Fruit fly (Drosophila melanogaster) whole organism, pupa: Measurements from ENCODE around the gene S-Lap3.

Experiments used
- CG10348 ChIP-seq: fragments of 200-800 bp; sonication (Bioruptor generic); IDR thresholded peaks from 2 replicates; pipeline ENCODE4 v1.3.6; 2022; ENCODE audit warnings: missing biosample characterization, missing genetic modification characterization
- CG12605 ChIP-seq: fragments of 200-800 bp; sonication (Bioruptor generic); IDR thresholded peaks from 2 replicates; pipeline ENCODE4 v1.3.6; 2022; ENCODE audit warnings: missing biosample characterization, missing genetic modification characterization
- CG13204 ChIP-seq: fragments of 200-800 bp; sonication (Bioruptor generic); optimal IDR thresholded peaks from 2 replicates; lab custom pipeline; 2018; ENCODE audit warnings: missing biosample characterization, mild to moderate bottlenecking, missing genetic modification characterization, moderate library complexity
- CG32121 ChIP-seq: fragments of 200-800 bp; sonication (Bioruptor generic); IDR thresholded peaks from 2 replicates; pipeline ENCODE4 v1.3.6; 2022; ENCODE audit warnings: missing biosample characterization, missing genetic modification characterization
- CG34367 ChIP-seq: fragments of 200-800 bp; sonication (Bioruptor generic); optimal IDR thresholded peaks from 2 replicates; lab custom pipeline; 2018; ENCODE audit warnings: missing biosample characterization, mild to moderate bottlenecking, missing genetic modification characterization
- CG4496 ChIP-seq: fragments of 200-800 bp; sonication (Bioruptor generic); IDR thresholded peaks from 3 replicates; pipeline ENCODE4 v1.3.6; 2022; ENCODE audit warnings: missing biosample characterization, missing genetic modification characterization
- CG8159 ChIP-seq: fragments of 200-800 bp; sonication (Bioruptor generic); optimal IDR thresholded peaks from 3 replicates; lab custom pipeline; 2018; ENCODE audit warnings: missing biosample characterization, mild to moderate bottlenecking, missing genetic modification characterization, moderate library complexity
- CG8301 ChIP-seq: fragments of 200-800 bp; sonication (Bioruptor generic); optimal IDR thresholded peaks from 2 replicates; lab custom pipeline; 2018; ENCODE audit warnings: missing biosample characterization, mild to moderate bottlenecking, missing genetic modification characterization
- CG9948 ChIP-seq: fragments of 200-800 bp; sonication (Bioruptor generic); optimal IDR thresholded peaks from 2 replicates; lab custom pipeline; 2018; ENCODE audit warnings: missing biosample characterization, mild to moderate bottlenecking, missing genetic modification characterization, moderate library complexity
- D1 ChIP-seq: fragments of 200-800 bp; sonication (Bioruptor generic); optimal IDR thresholded peaks from 2 replicates; lab custom pipeline; 2018; ENCODE audit warnings: missing biosample characterization, mild to moderate bottlenecking, missing genetic modification characterization, moderate library complexity
- EcR ChIP-seq: fragments of 200-800 bp; sonication (Bioruptor generic); optimal IDR thresholded peaks from 3 replicates; lab custom pipeline; 2019; ENCODE audit warnings: missing biosample characterization, missing genetic modification characterization, mild to moderate bottlenecking, moderate library complexity, missing genetic modification reagents
- gl ChIP-seq: fragments of 200-800 bp; sonication (Bioruptor generic); optimal IDR thresholded peaks from 2 replicates; lab custom pipeline; 2018; ENCODE audit warnings: missing biosample characterization, mild to moderate bottlenecking, missing genetic modification characterization

DNA sequence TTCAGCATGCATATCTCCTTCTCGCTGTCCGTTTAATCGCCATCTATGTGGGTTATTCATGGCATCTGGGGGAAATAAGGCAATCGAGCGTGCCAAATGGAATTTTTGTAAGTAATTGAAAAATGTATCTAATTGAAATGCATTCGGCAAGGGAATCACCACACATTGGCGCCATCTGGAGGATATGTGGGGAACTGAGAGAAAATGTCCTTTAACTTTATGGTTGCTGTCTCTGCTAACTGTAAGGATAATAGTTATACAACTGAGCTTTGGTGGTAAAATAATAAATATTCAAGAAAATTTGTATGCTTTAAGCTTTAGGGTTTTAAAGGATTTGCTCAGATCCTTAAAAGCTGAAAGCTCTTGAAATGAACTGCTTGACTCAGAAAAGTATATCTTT is 37.7 kb upstream of the S-Lap3 start:
- TF ChIP-seq gl (tag; lab: Kevin White, UChicago) (no peak), D1 (tag; lab: Kevin White, UChicago) (no peak), CG13204 (GFP tag; lab: Kevin White, UChicago) (no peak), CG10348 (GFP tag; lab: Robert Waterston, UW) (no peak), CG4496 (GFP tag; lab: Robert Waterston, UW) (no peak), CG12605 (GFP tag; lab: Robert Waterston, UW) (no peak), EcR (no peak), CG8159 (tag; lab: Kevin White, UChicago) (no peak), CG34367 (tag; lab: Kevin White, UChicago) (no peak), CG32121 (GFP tag; lab: Robert Waterston, UW) (no peak), CG9948 (tag; lab: Kevin White, UChicago) (no peak), CG8301 (no peak)
